Worm (Caenorhabditis elegans) whole organism, L2 larva: ENCODE data around the gene pis-1.

ENCODE experiments used
- C34F6.9 ChIP-seq: fragments of 150-350 bp; optimal IDR thresholded peaks from 2 replicates; lab custom pipeline; 2014; ENCODE audit warnings: missing biosample characterization, missing genetic modification characterization
- F13H6.1 ChIP-seq: sonication (generic microtip); optimal IDR thresholded peaks from 2 replicates; lab custom pipeline; 2016; ENCODE audit warnings: missing genetic modification characterization, missing compliant biosample characterization
- dmd-4 ChIP-seq: sonication (generic microtip); optimal IDR thresholded peaks from 2 replicates; lab custom pipeline; 2017; ENCODE audit warnings: missing biosample characterization, missing genetic modification characterization
- fos-1 ChIP-seq: fragments of 150-350 bp; optimal IDR thresholded peaks from 2 replicates; lab custom pipeline; 2014; ENCODE audit warnings: missing biosample characterization, missing genetic modification characterization
- lin-11 ChIP-seq: fragments of 150-350 bp; sonication (generic microtip); optimal IDR thresholded peaks from 2 replicates; lab custom pipeline; 2014; ENCODE audit warnings: missing biosample characterization, missing genetic modification characterization, inconsistent platforms, mixed read lengths
- lin-13 ChIP-seq: fragments of 150-350 bp; optimal IDR thresholded peaks from 2 replicates; lab custom pipeline; 2014; ENCODE audit warnings: missing biosample characterization, missing genetic modification reagents, missing genetic modification characterization
- lin-39 ChIP-seq: fragments of 150-350 bp; optimal IDR thresholded peaks from 2 replicates; lab custom pipeline; 2014; ENCODE audit warnings: missing biosample characterization, missing genetic modification reagents, missing genetic modification characterization
- lsy-2 ChIP-seq, 2 experiments: fragments of 150-350 bp in 1 of 2; sonication (generic microtip) in 1 of 2; optimal IDR thresholded peaks; 2 replicates each; lab custom pipeline; 2014 to 2017; ENCODE audit warnings: missing biosample characterization in 2 of 2, missing genetic modification characterization in 2 of 2
- mdl-1 ChIP-seq, 2 experiments: fragments of 150-350 bp in 1 of 2; sonication (generic microtip) in 1 of 2; optimal IDR thresholded peaks; 2 replicates each; lab custom pipeline; 2017; ENCODE audit warnings: missing biosample characterization in 2 of 2, missing genetic modification characterization in 2 of 2
- nhr-11 ChIP-seq: fragments of 150-350 bp; optimal IDR thresholded peaks from 2 replicates; lab custom pipeline; 2014; ENCODE audit warnings: missing biosample characterization, missing genetic modification characterization
- nhr-12 ChIP-seq: fragments of 150-350 bp; optimal IDR thresholded peaks from 2 replicates; lab custom pipeline; 2014; ENCODE audit warnings: missing biosample characterization, missing genetic modification characterization
- nhr-25 ChIP-seq: fragments of 150-350 bp; sonication (generic microtip); optimal IDR thresholded peaks from 3 replicates; lab custom pipeline; 2014; ENCODE audit warnings: missing biosample characterization, missing genetic modification characterization
- zag-1 ChIP-seq: fragments of 150-350 bp; optimal IDR thresholded peaks from 2 replicates; lab custom pipeline; 2014; ENCODE audit warnings: missing biosample characterization, missing genetic modification characterization
- ztf-1 ChIP-seq: fragments of 200-800 bp; sonication (Bioruptor generic); conservative IDR thresholded peaks from 2 replicates; pipeline ENCODE4 v1.3.6; 2022; ENCODE audit warnings: missing genetic modification characterization, missing compliant biosample characterization

DNA sequence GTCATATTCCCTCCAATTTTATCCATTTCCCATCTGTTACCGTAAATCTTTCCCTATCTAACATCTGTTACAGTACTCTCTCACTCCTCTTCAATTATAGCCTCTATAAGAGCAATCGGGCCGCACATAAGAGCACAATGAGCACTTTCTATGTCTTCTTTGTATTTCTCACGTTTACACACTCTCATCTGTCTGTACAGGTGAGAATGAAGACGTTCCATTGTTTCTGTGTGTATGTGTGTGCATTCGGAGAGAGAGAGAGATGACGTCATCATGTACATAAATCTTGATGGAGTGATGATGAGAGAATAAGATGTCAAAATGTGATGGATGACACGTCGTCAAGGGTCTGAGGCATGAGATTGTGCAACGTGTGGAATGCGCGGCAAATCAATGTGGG lies 25.6 kb downstream of the pis-1 start:
- TF ChIP-seq dmd-4 (tag; lab: Kevin White, UChicago) (no peak), zag-1 (tag; lab: Kevin White, UChicago) (no peak), ztf-1 (GFP tag; lab: Robert Waterston, UW) (no peak), mdl-1 (tag; optimal IDR thresholded peaks at IDR 0.05; lab: Kevin White, UChicago) (no peak), fos-1 (tag; lab: Kevin White, UChicago) (no peak), lin-39 (tag; lab: Kevin White, UChicago) (no peak), nhr-25 (tag; lab: Kevin White, UChicago) (no peak), nhr-12 (tag; lab: Kevin White, UChicago) (no peak), F13H6.1 (no peak), lsy-2 (tag; optimal IDR thresholded peaks at IDR 0.05; lab: Kevin White, UChicago) (no peak), lin-13 (GFP tag; lab: Kevin White, UChicago) (no peak), lin-11 (tag; lab: Kevin White, UChicago) (no peak), nhr-11 (tag; lab: Kevin White, UChicago) (no peak), C34F6.9 (tag; lab: Kevin White, UChicago) (no peak)
